Fruit fly (Drosophila melanogaster): ENCODE data around the gene lama.
A peak's percentile ranks its signal among the peaks of the same experiment; 100 is the strongest.

The lama gene

dm6 chr3L:5355074-5355790 lies 491 bp downstream of the lama start, which contains the start of gene CG46456 (continued):
- TF ChIP-seq CG11294 (GFP tag; IDR thresholded peaks at IDR 0.05) (peak; percentile 86), cyc (GFP tag; optimal IDR thresholded peaks at IDR 0.05) (peak; percentile 85), CG31627 (GFP tag; optimal IDR thresholded peaks at IDR 0.05) (peak; percentile 78), CG6792 (GFP tag; optimal IDR thresholded peaks at IDR 0.05) (peak; percentile 92), CG6808 (GFP tag; optimal IDR thresholded peaks at IDR 0.05) (peak; percentile 94), CG15336 (GFP tag; IDR thresholded peaks at IDR 0.05) (peak; percentile 98), Ets21C (GFP tag; optimal IDR thresholded peaks at IDR 0.05) (peak; percentile 58), CG16779 (tag; optimal IDR thresholded peaks at IDR 0.05) (peak; percentile 93), Sox102F (GFP tag; optimal IDR thresholded peaks at IDR 0.05) (peak; percentile 89)

- TF ChIP-seq CG6792 (GFP tag; optimal IDR thresholded peaks at IDR 0.05) (no peak), CG15336 (GFP tag; IDR thresholded peaks at IDR 0.05) (no peak), Sox102F (GFP tag; optimal IDR thresholded peaks at IDR 0.05) (no peak), Hr38 (GFP tag; optimal IDR thresholded peaks at IDR 0.05) (no peak), CG3032 (tag; optimal IDR thresholded peaks at IDR 0.05) (no peak), Ets96B (tag; optimal IDR thresholded peaks at IDR 0.05) (no peak), CG11294 (GFP tag; IDR thresholded peaks at IDR 0.05) (no peak)
Measured at dm6 chr3L:5354472-5354871, 1.3 kb downstream of the lama start.

DNA sequence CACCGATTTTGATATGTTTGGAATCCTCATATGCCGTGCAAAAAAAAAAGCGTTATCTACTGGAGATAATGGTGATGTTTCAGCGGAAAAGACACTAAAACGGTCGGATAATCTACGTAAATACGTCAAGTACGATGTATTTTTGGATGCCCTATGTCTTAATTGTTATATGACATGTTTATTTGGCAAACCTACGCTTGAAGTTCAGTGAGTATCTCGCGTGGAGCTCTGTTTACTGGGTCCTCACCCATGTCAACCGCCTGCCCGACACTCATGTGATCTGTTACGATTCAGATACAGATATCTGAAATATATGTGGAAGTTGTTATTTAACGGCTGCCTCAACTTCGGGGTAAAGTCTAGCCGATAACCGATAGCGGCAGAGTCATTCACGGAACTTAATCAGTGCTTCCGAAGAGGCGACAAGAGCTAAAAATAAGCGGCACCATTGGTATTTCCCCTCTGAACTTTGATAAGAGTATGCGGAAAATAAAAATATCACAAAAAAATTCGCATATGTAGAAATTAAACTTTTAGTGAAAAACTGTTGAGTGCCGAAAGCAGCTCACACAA lies 2.2 kb downstream of the lama start:
- TF ChIP-seq Hr39 (GFP tag; optimal IDR thresholded peaks at IDR 0.05): no peak
- TF ChIP-seq Eip78C (GFP tag): no peak
- peak; percentile 92 for TF ChIP-seq svp (GFP tag)
- TF ChIP-seq CG11902 (GFP tag; optimal IDR thresholded peaks at IDR 0.05): no peak
- no peak for TF ChIP-seq Sox14 (GFP tag; optimal IDR thresholded peaks at IDR 0.05)
- TF ChIP-seq CG6808 (GFP tag; optimal IDR thresholded peaks at IDR 0.05): no peak
- peak; percentile 85 for TF ChIP-seq vri (GFP tag; optimal IDR thresholded peaks at IDR 0.05)
- no peak for TF ChIP-seq Eip75B (GFP tag; optimal IDR thresholded peaks at IDR 0.05)
- no peak for TF ChIP-seq Sox102F (GFP tag; optimal IDR thresholded peaks at IDR 0.05)
- TF ChIP-seq ss (GFP tag; optimal IDR thresholded peaks at IDR 0.05): peak in 1 of 2 experiments; percentile 54
- no peak for TF ChIP-seq Smox (GFP tag; optimal IDR thresholded peaks at IDR 0.05)
- peak; percentile 55 for TF ChIP-seq fkh (GFP tag; optimal IDR thresholded peaks at IDR 0.05)
- no peak for TF ChIP-seq esn (GFP tag; optimal IDR thresholded peaks at IDR 0.05)
- no peak for TF ChIP-seq salr (GFP tag; optimal IDR thresholded peaks at IDR 0.05)
- TF ChIP-seq dsx (GFP tag; optimal IDR thresholded peaks at IDR 0.05; ENCODE audit: poor library complexity, severe bottlenecking): no peak
- no peak for TF ChIP-seq pdm3 (GFP tag; optimal IDR thresholded peaks at IDR 0.05)
- TF ChIP-seq fd85E (GFP tag; optimal IDR thresholded peaks at IDR 0.05): no peak
- no peak for TF ChIP-seq Sox15 (GFP tag; optimal IDR thresholded peaks at IDR 0.05)
- TF ChIP-seq CG32006 (GFP tag; optimal IDR thresholded peaks at IDR 0.05): no peak
- no peak for TF ChIP-seq dac (GFP tag; optimal IDR thresholded peaks at IDR 0.05)

DNA sequence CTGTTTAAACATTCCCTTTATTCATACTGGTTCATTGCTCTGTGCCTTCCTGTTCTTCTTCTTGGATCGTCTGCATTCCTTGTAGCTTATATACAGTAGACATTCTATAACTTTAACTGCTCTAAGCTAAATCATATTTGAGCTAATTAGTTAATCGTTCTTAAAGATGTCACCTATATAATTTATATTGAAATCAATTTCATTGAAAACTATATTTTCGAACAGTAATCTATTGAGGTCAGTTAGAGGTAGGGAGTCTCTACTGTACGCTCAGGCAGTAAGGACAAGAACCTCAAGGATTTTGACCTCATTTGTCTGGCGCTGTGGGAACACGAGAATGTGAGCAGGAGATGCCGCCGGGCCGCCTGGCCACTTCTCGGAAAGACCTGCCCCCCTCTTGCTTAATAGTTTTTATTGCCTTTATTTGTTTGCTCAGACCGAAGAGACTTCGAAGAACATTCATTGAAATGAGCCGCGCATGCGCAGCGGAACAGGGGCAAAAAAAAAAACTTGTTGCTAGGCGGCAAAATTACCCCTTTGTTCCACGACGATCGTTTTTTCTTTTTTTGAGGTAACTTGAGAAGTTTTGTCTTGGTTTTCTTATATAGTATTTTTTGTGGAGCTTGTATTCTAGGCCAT lies 2.9 kb downstream of the lama start:
- TF ChIP-seq CG9139 (GFP tag; optimal IDR thresholded peaks at IDR 0.05): peak; percentile 70
- TF ChIP-seq lz (GFP tag; optimal IDR thresholded peaks at IDR 0.05): peak; percentile 60
- TF ChIP-seq Hr4 (GFP tag; optimal IDR thresholded peaks at IDR 0.05): peak; percentile 40
- TF ChIP-seq vri (GFP tag; optimal IDR thresholded peaks at IDR 0.05): peak; percentile 44
- TF ChIP-seq achi (GFP tag; optimal IDR thresholded peaks at IDR 0.05): peak; percentile 73
- no peak for TF ChIP-seq CG4318 (GFP tag; optimal IDR thresholded peaks at IDR 0.05)
- TF ChIP-seq acj6 (GFP tag; optimal IDR thresholded peaks at IDR 0.05): peak; percentile 78
- peak; percentile 92 for TF ChIP-seq Eip75B (GFP tag; optimal IDR thresholded peaks at IDR 0.05)
- peak; percentile 96 for TF ChIP-seq CG3032 (tag; optimal IDR thresholded peaks at IDR 0.05)
- TF ChIP-seq Ets96B (tag; optimal IDR thresholded peaks at IDR 0.05): peak; percentile 97
- peak; percentile 74 for TF ChIP-seq Eip78C (GFP tag)
- peak; percentile 92 for TF ChIP-seq spab (GFP tag; optimal IDR thresholded peaks at IDR 0.05)
- TF ChIP-seq CG11294 (GFP tag; IDR thresholded peaks at IDR 0.05): no peak
- TF ChIP-seq CG16779 (tag; optimal IDR thresholded peaks at IDR 0.05): peak; percentile 32
- TF ChIP-seq CG11762 (GFP tag; optimal IDR thresholded peaks at IDR 0.05; ENCODE audit: insufficient read depth): peak; percentile 59
- peak; percentile 62 for TF ChIP-seq Hr39 (GFP tag; optimal IDR thresholded peaks at IDR 0.05)
- TF ChIP-seq topi (GFP tag; optimal IDR thresholded peaks at IDR 0.05): peak; percentile 62
- peak; percentile 53 for TF ChIP-seq Sox102F (GFP tag; optimal IDR thresholded peaks at IDR 0.05)
- no peak for TF ChIP-seq eg (GFP tag; IDR thresholded peaks at IDR 0.05)
- TF ChIP-seq CG6792 (GFP tag; optimal IDR thresholded peaks at IDR 0.05): peak; percentile 77
- TF ChIP-seq CG32006 (GFP tag; optimal IDR thresholded peaks at IDR 0.05): peak; percentile 25
- peak; percentile 61 for TF ChIP-seq CG34406 (GFP tag; optimal IDR thresholded peaks at IDR 0.05)
- TF ChIP-seq Sox14 (GFP tag; optimal IDR thresholded peaks at IDR 0.05): peak; percentile 79
- TF ChIP-seq svp (GFP tag): no peak
- TF ChIP-seq fkh (GFP tag; optimal IDR thresholded peaks at IDR 0.05): no peak
- peak; percentile 78 for TF ChIP-seq pdm3 (GFP tag; optimal IDR thresholded peaks at IDR 0.05)

Data from whole organism, prepupa.